Worm (Caenorhabditis elegans) whole organism, L2 larva: ENCODE data around the gene srj-29.

Source experiments
- C34F6.9 ChIP-seq: fragments of 150-350 bp; optimal IDR thresholded peaks from 2 replicates; lab custom pipeline; 2014; ENCODE audit warnings: missing biosample characterization, missing genetic modification characterization
- F13H6.1 ChIP-seq: sonication (generic microtip); optimal IDR thresholded peaks from 2 replicates; lab custom pipeline; 2016; ENCODE audit warnings: missing genetic modification characterization, missing compliant biosample characterization
- ZK546.5 ChIP-seq: sonication (generic microtip); optimal IDR thresholded peaks from 2 replicates; lab custom pipeline; 2017; ENCODE audit warnings: missing biosample characterization, missing genetic modification characterization
- ama-1 ChIP-seq: fragments of 150-350 bp; optimal IDR thresholded peaks from 2 replicates; lab custom pipeline; 2018; ENCODE audit warnings: inconsistent platforms
- ceh-82 ChIP-seq: fragments of 150-350 bp; optimal IDR thresholded peaks from 2 replicates; lab custom pipeline; 2014; ENCODE audit warnings: missing biosample characterization, missing genetic modification characterization
- egl-27 ChIP-seq: sonication (generic microtip); optimal IDR thresholded peaks from 3 replicates; lab custom pipeline; 2017; ENCODE audit warnings: missing biosample characterization, missing genetic modification reagents, missing genetic modification characterization
- lin-39 ChIP-seq: fragments of 150-350 bp; optimal IDR thresholded peaks from 2 replicates; lab custom pipeline; 2014; ENCODE audit warnings: missing biosample characterization, missing genetic modification reagents, missing genetic modification characterization
- lsy-2 ChIP-seq, 2 experiments: fragments of 150-350 bp in 1 of 2; sonication (generic microtip) in 1 of 2; optimal IDR thresholded peaks; 2 replicates each; lab custom pipeline; 2014 to 2017; ENCODE audit warnings: missing biosample characterization in 2 of 2, missing genetic modification characterization in 2 of 2
- mab-5 ChIP-seq: fragments of 150-350 bp; optimal IDR thresholded peaks from 2 replicates; lab custom pipeline; 2014; ENCODE audit warnings: missing biosample characterization, missing genetic modification characterization
- mdl-1 ChIP-seq, 2 experiments: fragments of 150-350 bp in 1 of 2; sonication (generic microtip) in 1 of 2; optimal IDR thresholded peaks; 2 replicates each; lab custom pipeline; 2017; ENCODE audit warnings: missing biosample characterization in 2 of 2, missing genetic modification characterization in 2 of 2
- nhr-25 ChIP-seq: fragments of 150-350 bp; sonication (generic microtip); optimal IDR thresholded peaks from 3 replicates; lab custom pipeline; 2014; ENCODE audit warnings: missing biosample characterization, missing genetic modification characterization
- snpc-4 ChIP-seq: fragments of 150-350 bp; optimal IDR thresholded peaks from 2 replicates; lab custom pipeline; 2014; ENCODE audit warnings: missing biosample characterization, missing genetic modification characterization
- ztf-11 ChIP-seq: sonication (generic microtip); optimal IDR thresholded peaks from 2 replicates; lab custom pipeline; 2017; ENCODE audit warnings: missing biosample characterization, missing genetic modification characterization

DNA sequence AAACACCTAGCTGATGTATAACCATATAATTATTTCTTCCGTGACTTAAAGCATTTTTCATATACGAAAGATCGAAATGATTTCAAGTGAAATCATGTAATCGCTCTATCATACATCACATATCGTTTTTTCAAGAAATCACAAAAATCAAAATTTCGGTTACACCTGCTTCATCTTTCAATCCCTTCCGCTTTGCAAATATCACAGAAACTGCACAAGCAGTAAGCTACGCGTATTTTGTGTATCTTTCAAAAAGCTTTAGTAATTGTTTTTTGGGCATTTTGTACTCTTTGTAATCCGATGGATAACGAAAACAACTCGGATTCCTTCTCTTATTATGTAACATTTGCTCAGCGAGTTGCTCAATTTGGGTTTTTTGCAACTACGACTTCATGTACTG, 39.9 kb downstream of the srj-29 start, which contains the start of gene str-25:
- TF ChIP-seq ztf-11 (tag; lab: Kevin White, UChicago) (no peak), mab-5 (tag; lab: Kevin White, UChicago) (no peak), ZK546.5 (no peak), ceh-82 (tag; lab: Kevin White, UChicago) (no peak), snpc-4 (tag; lab: Kevin White, UChicago) (no peak), ama-1 (lab: Kevin White, UChicago) (no peak), lsy-2 (tag; optimal IDR thresholded peaks at IDR 0.05; lab: Kevin White, UChicago) (no peak), lin-39 (no peak), nhr-25 (tag; lab: Kevin White, UChicago) (no peak), F13H6.1 (tag; lab: Kevin White, UChicago) (no peak), egl-27 (tag; lab: Kevin White, UChicago) (no peak), mdl-1 (tag; optimal IDR thresholded peaks at IDR 0.05; lab: Kevin White, UChicago) (no peak), C34F6.9 (no peak)
